Worm (Caenorhabditis elegans) whole organism, L4 larva: ENCODE data around the gene Y17G7B.17.

Experiments used
- D1046.2 ChIP-seq: fragments of 200-800 bp; sonication (Bioruptor generic); IDR thresholded peaks from 2 replicates; pipeline ENCODE4 v1.3.6; 2022; ENCODE audit warnings: missing genetic modification characterization, missing compliant biosample characterization
- T26A8.4 ChIP-seq: fragments of 200-800 bp; sonication (Bioruptor generic); IDR thresholded peaks from 2 replicates; pipeline ENCODE4 v1.3.6; 2022; ENCODE audit warnings: missing genetic modification characterization, missing compliant biosample characterization
- Y48G9A.11 ChIP-seq: fragments of 200-800 bp; sonication (Bioruptor generic); IDR thresholded peaks from 2 replicates; pipeline ENCODE4 v1.3.6; 2022; ENCODE audit warnings: missing genetic modification reagents, missing genetic modification characterization, missing compliant biosample characterization
- aha-1 ChIP-seq: fragments of 150-350 bp; peaks from one replicate; lab custom pipeline; 2014; ENCODE audit warnings: missing biosample characterization, missing genetic modification characterization
- ceh-20 ChIP-seq: fragments of 200-800 bp; sonication (Bioruptor generic); IDR thresholded peaks from 2 replicates; pipeline ENCODE4 v1.3.6; 2022; ENCODE audit warnings: missing genetic modification reagents, missing genetic modification characterization, missing compliant biosample characterization
- ceh-44 ChIP-seq: fragments of 200-800 bp; sonication (Bioruptor generic); IDR thresholded peaks from 2 replicates; pipeline ENCODE4 v1.3.6; 2022; ENCODE audit warnings: missing genetic modification reagents, missing genetic modification characterization, missing compliant biosample characterization
- cey-2 ChIP-seq: sonication (generic microtip); optimal IDR thresholded peaks from 3 replicates; lab custom pipeline; 2017; ENCODE audit warnings: missing genetic modification characterization, mild to moderate bottlenecking, missing compliant biosample characterization, antibody characterized with exemption, borderline replicate concordance; ENCODE audit not compliant: insufficient read depth
- daf-16 ChIP-seq, 3 experiments: sonication (generic microtip); optimal IDR thresholded peaks; 2 replicates each; lab custom pipeline; 2016 to 2017; ENCODE audit warnings: missing genetic modification characterization in 3 of 3, missing genetic modification reagents in 3 of 3, mild to moderate bottlenecking in 2 of 3, missing compliant biosample characterization in 2 of 3, missing biosample characterization in 1 of 3, moderate library complexity in 1 of 3
- dmd-6 ChIP-seq: fragments of 200-800 bp; sonication (Bioruptor generic); IDR thresholded peaks from 2 replicates; pipeline ENCODE4 v1.3.6; 2022; ENCODE audit warnings: missing genetic modification reagents, missing genetic modification characterization, missing compliant biosample characterization
- dmd-9 ChIP-seq: fragments of 200-800 bp; sonication (Bioruptor generic); IDR thresholded peaks from 2 replicates; pipeline ENCODE4 v1.3.6; 2022; ENCODE audit warnings: missing genetic modification reagents, missing genetic modification characterization, missing compliant biosample characterization
- duxl-1 ChIP-seq: sonication (generic microtip); optimal IDR thresholded peaks from 2 replicates; lab custom pipeline; 2016; ENCODE audit warnings: mild to moderate bottlenecking, missing genetic modification characterization, moderate library complexity, missing compliant biosample characterization; ENCODE audit not compliant: poor library complexity
- dve-1 ChIP-seq: sonication (generic microtip); optimal IDR thresholded peaks from 2 replicates; lab custom pipeline; 2017; ENCODE audit warnings: antibody characterized with exemption, mild to moderate bottlenecking, missing genetic modification characterization, missing compliant biosample characterization; ENCODE audit not compliant: insufficient read depth
- egl-43 ChIP-seq: fragments of 200-800 bp; sonication (Bioruptor generic); IDR thresholded peaks from 2 replicates; pipeline ENCODE4 v1.3.6; 2022; ENCODE audit warnings: missing genetic modification reagents, missing genetic modification characterization, missing compliant biosample characterization
- fos-1 ChIP-seq: fragments of 150-350 bp; optimal IDR thresholded peaks from 2 replicates; lab custom pipeline; 2014; ENCODE audit warnings: missing biosample characterization, missing genetic modification characterization
- hif-1 ChIP-seq, 2 experiments: sonication (generic microtip); optimal IDR thresholded peaks; 2 replicates each; lab custom pipeline; 2016 to 2017; ENCODE audit warnings: missing compliant biosample characterization in 2 of 2, missing genetic modification characterization in 2 of 2, missing genetic modification reagents in 2 of 2, missing genotype in 2 of 2, mild to moderate bottlenecking in 1 of 2
- hlh-11 ChIP-seq: fragments of 200-800 bp; sonication (Bioruptor generic); optimal IDR thresholded peaks from 2 replicates; lab custom pipeline; 2018; ENCODE audit warnings: mild to moderate bottlenecking, missing genetic modification characterization, missing compliant biosample characterization
- lin-1 ChIP-seq: fragments of 200-800 bp; sonication (Bioruptor generic); IDR thresholded peaks from 2 replicates; pipeline ENCODE4 v1.3.6; 2022; ENCODE audit warnings: missing genetic modification reagents, missing genetic modification characterization, missing compliant biosample characterization
- mdl-1 ChIP-seq, 2 experiments: fragments of 150-350 bp in 1 of 2; sonication (generic microtip) in 1 of 2; optimal IDR thresholded peaks; 2 replicates each; lab custom pipeline; 2014 to 2017; ENCODE audit warnings: missing biosample characterization in 2 of 2, missing genetic modification characterization in 2 of 2
- mdt-29 ChIP-seq: fragments of 200-800 bp; sonication (Bioruptor generic); IDR thresholded peaks from 2 replicates; pipeline ENCODE4 v1.3.6; 2022; ENCODE audit warnings: missing genetic modification reagents, missing genetic modification characterization, missing compliant biosample characterization
- mep-1 ChIP-seq: fragments of 150-350 bp; sonication (generic microtip); optimal IDR thresholded peaks from 3 replicates; lab custom pipeline; 2014; ENCODE audit warnings: missing biosample characterization, missing genetic modification characterization
- nhr-102 ChIP-seq: sonication (generic microtip); optimal IDR thresholded peaks from 2 replicates; lab custom pipeline; 2016; ENCODE audit warnings: mild to moderate bottlenecking, missing genetic modification characterization, moderate library complexity, missing compliant biosample characterization
- nhr-28 ChIP-seq: fragments of 150-350 bp; optimal IDR thresholded peaks from 2 replicates; lab custom pipeline; 2014; ENCODE audit warnings: missing biosample characterization, missing genetic modification characterization
- nhr-42 ChIP-seq: fragments of 200-800 bp; sonication (Bioruptor generic); IDR thresholded peaks from 2 replicates; pipeline ENCODE4 v1.3.6; 2022; ENCODE audit warnings: missing genetic modification characterization, missing compliant biosample characterization
- php-3 ChIP-seq: fragments of 200-800 bp; sonication (Bioruptor generic); IDR thresholded peaks from 2 replicates; pipeline ENCODE4 v1.3.6; 2022; ENCODE audit warnings: missing genetic modification reagents, missing genetic modification characterization, missing compliant biosample characterization
- pqm-1 ChIP-seq: sonication (generic microtip); optimal IDR thresholded peaks from 2 replicates; lab custom pipeline; 2017; ENCODE audit warnings: missing biosample characterization, missing genetic modification characterization
- spr-1 ChIP-seq: sonication (generic microtip); optimal IDR thresholded peaks from 2 replicates; lab custom pipeline; 2016; ENCODE audit warnings: mild to moderate bottlenecking, missing genetic modification characterization, missing compliant biosample characterization
- tra-1 ChIP-seq: fragments of 200-800 bp; sonication (Bioruptor generic); IDR thresholded peaks from 2 replicates; pipeline ENCODE4 v1.3.6; 2022; ENCODE audit warnings: missing genetic modification reagents, missing genetic modification characterization, missing compliant biosample characterization
- unc-130 ChIP-seq: sonication (generic microtip); optimal IDR thresholded peaks from 2 replicates; lab custom pipeline; 2016; ENCODE audit warnings: missing genetic modification reagents, missing genetic modification characterization, missing compliant biosample characterization
- unc-62 ChIP-seq, 3 experiments: fragments of 150-350 bp in 1 of 3; sonication (generic microtip); optimal IDR thresholded peaks in 2 of 3; peaks in 1 of 3; 1 replicate in 1 of 3; 2 replicates in 2 of 3; lab custom pipeline; 2014 to 2017; ENCODE audit warnings: missing biosample characterization in 3 of 3, missing genetic modification characterization in 3 of 3, missing genetic modification reagents in 3 of 3, missing genotype in 1 of 3
- zag-1 ChIP-seq: fragments of 150-350 bp; optimal IDR thresholded peaks from 2 replicates; lab custom pipeline; 2014; ENCODE audit warnings: missing biosample characterization, missing genetic modification characterization
- zfp-3 ChIP-seq: fragments of 200-800 bp; sonication (Bioruptor generic); conservative IDR thresholded peaks from 2 replicates; pipeline ENCODE4 v1.3.6; 2022; ENCODE audit warnings: missing genetic modification reagents, missing genetic modification characterization, missing compliant biosample characterization
- zip-2 ChIP-seq: fragments of 150-350 bp; optimal IDR thresholded peaks from 2 replicates; lab custom pipeline; 2014; ENCODE audit warnings: missing biosample characterization, missing genetic modification characterization

Gene Y17G7B.17

DNA sequence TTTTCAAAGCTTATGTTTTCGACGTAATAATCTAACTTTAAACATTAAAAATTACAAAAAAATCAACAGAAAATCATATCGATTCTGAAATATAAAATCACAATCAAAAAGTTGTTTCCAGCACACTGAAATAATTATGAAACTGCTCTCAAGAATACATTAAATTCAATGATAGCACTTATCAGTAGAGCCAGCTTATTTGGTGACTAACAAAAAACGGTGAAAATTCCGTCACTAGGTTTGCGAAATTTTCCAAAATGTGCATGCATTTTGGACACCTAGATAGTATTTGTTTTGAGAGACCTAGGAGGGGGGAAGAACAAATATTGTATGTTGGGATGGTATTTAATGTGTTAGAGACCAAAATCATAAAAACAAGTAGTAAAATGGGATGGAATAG, 36.7 kb downstream of the Y17G7B.17 start:
- peak; percentile 43; the same call in 1 of the 2 replicates for TF ChIP-seq dmd-6 (GFP tag; lab: Robert Waterston, UW)
- TF ChIP-seq nhr-28 (tag; lab: Kevin White, UChicago), result peak; percentile 41
- peak; percentile 33 for TF ChIP-seq dve-1
- TF ChIP-seq pqm-1, result peak; percentile 91
- no peak for TF ChIP-seq spr-1
- TF ChIP-seq zag-1 (tag; lab: Kevin White, UChicago), result no peak
- TF ChIP-seq hlh-11 (tag; lab: Kevin White, UChicago), result peak; percentile 14
- TF ChIP-seq daf-16 (GFP tag; optimal IDR thresholded peaks at IDR 0.05; lab: Kevin White, UChicago), result no peak
- peak; percentile 48 for TF ChIP-seq daf-16 (tag; optimal IDR thresholded peaks at IDR 0.05; lab: Kevin White, UChicago)

DNA sequence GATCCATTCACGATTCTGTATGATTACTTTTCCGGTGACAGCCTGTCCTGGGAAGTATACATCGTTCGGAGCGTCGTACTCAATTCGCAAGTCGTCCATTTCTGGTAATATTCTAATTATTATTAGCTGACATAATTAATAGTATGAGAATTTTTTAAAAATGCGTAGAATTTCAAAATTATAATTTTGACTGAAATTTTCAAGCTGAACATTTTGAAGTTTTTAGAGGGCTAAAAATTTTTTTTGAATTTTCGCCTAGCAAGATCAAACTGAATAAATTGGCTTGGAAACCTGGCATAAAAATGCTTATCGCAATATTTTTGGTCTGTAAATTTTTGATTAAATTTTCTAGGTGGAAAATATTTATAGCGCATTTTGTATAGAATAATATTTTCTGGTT, 37.3 kb downstream of the Y17G7B.17 start, which contains the start of gene arrd-7:
Gene arrd-7, minus strand, starts transcription at position 101 of the 400 bp plus-strand sequence.
- no peak for TF ChIP-seq nhr-102
- peak in 1 of 2 experiments; percentile 45 for TF ChIP-seq unc-62 (GFP tag; optimal IDR thresholded peaks at IDR 0.05 in 1 of 2; lab: Kevin White, UChicago)
- no peak for TF ChIP-seq unc-62 (tag; optimal IDR thresholded peaks at IDR 0.05; lab: Kevin White, UChicago)
- TF ChIP-seq fos-1, result no peak

DNA sequence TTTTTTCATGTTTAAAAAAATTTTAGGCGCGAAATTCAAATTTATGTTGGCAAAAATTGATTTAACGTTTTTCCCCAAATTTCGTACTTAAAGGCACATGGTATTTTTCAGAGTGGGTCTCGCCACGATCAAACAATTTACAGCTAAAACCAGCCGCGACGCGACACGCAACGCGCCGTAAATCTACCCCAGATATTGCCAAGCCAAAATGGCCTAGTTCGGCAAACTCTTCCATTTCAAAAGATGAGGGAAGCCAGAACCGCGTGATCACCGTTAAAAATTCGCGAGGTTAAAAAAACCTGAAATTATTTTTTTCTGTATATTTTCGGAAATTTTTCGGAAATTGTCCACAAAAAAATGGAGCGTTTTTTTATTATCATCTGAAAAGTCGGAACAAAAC, 39.9 kb downstream of the Y17G7B.17 start:
- no peak for TF ChIP-seq mdl-1 (tag; optimal IDR thresholded peaks at IDR 0.05; lab: Kevin White, UChicago)
- TF ChIP-seq lin-1, result 0 out of 2 replicates have a peak, but pooled peaks have one; percentile 17
- TF ChIP-seq hif-1 (tag; optimal IDR thresholded peaks at IDR 0.05; lab: Kevin White, UChicago), result peak in 1 of 2 experiments; percentile 17
- TF ChIP-seq cey-2 (tag; lab: Kevin White, UChicago), result no peak
- no peak for TF ChIP-seq zip-2 (tag; lab: Kevin White, UChicago)
- TF ChIP-seq ceh-44 (GFP tag; lab: Robert Waterston, UW), result no peak
- TF ChIP-seq zfp-3 (GFP tag; lab: Robert Waterston, UW), result 0 out of 2 replicates have a peak, but pooled peaks have one; percentile 17
- no peak for TF ChIP-seq unc-130 (GFP tag; lab: Kevin White, UChicago)
- peak; percentile 9 for TF ChIP-seq dve-1
- TF ChIP-seq mep-1, result peak; percentile 52

DNA sequence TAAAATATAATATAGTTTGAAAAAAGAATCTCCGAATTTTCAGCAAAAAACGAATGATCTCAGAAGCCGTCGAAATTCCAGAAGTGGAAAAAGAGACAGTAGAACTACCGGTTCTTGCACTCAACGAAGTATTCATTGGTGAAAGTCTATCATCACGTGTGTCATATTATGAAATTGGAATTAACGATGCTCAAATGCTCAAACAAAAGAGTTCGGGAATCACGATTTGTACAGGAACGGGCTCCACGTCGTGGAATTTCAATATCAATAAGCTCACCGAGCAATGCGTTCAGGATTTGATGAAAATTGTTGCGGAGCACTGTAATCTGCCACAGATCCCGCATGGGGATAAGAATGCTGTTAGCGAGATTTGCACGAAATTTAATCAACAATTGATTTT, 41.5 kb downstream of the Y17G7B.17 start:
- 0 out of 2 replicates have a peak, but pooled peaks have one; percentile 30 for TF ChIP-seq zfp-3 (GFP tag; lab: Robert Waterston, UW)
- TF ChIP-seq ceh-20, result peak; percentile 20; the same call in 1 of the 2 replicates
- peak; percentile 24 for TF ChIP-seq duxl-1 (tag; lab: Kevin White, UChicago)
- TF ChIP-seq Y48G9A.11 (GFP tag; lab: Robert Waterston, UW), result no peak
- TF ChIP-seq mdt-29 (GFP tag; lab: Robert Waterston, UW), result 0 out of 2 replicates have a peak, but pooled peaks have one; percentile 13
- no peak for TF ChIP-seq php-3
- peak; percentile 52 for TF ChIP-seq aha-1 (tag; lab: Kevin White, UChicago)
- TF ChIP-seq, all 104 proteins: peak for 5

DNA sequence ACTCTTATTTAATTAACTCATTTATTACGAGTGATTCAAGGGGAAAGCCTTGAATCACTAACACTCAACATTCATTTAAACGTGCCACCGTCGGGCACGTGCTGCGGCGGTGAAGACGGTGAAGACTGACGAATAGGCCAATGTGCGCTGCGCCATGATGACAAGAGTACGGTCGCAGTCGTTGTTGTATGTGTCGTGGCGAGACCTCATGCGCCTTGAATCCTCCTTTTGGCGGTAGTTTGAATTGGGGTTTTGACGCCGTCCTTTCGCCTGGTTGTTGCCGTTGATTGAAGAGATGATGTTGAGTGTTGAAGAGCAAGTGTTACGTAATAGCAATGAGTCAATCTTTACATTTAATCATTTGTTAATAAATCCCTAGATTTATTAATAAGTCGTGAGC, 43.0 kb downstream of the Y17G7B.17 start:
- TF ChIP-seq nhr-42 (GFP tag; lab: Robert Waterston, UW) (0 out of 2 replicates have a peak, but pooled peaks have one; percentile 46), tra-1 (GFP tag; lab: Robert Waterston, UW) (0 out of 2 replicates have a peak, but pooled peaks have one; percentile 15), dmd-6 (GFP tag; lab: Robert Waterston, UW) (peak; percentile 8; the same call in 1 of the 2 replicates), mdt-29 (GFP tag; lab: Robert Waterston, UW) (0 out of 2 replicates have a peak, but pooled peaks have one; percentile 52), D1046.2 (peak; percentile 89; the same call in 1 of the 2 replicates), ceh-20 (0 out of 2 replicates have a peak, but pooled peaks have one; percentile 19), egl-43 (GFP tag; lab: Robert Waterston, UW) (peak; percentile 58; the same call in 1 of the 2 replicates), dmd-9 (0 out of 2 replicates have a peak, but pooled peaks have one; percentile 35), T26A8.4 (peak; percentile 56; the same call in 1 of the 2 replicates)
